Worm (Caenorhabditis elegans) whole organism, midembryonic: ENCODE measurements around the gene yif-1.

Experiments
- klf-2 ChIP-seq: fragments of 200-800 bp; sonication (Bioruptor generic); conservative IDR thresholded peaks from 2 replicates; pipeline ENCODE4 v1.3.6; 2022; ENCODE audit warnings: missing genetic modification reagents, missing genetic modification characterization, missing compliant biosample characterization
- ztf-29 ChIP-seq: fragments of 200-800 bp; sonication (Bioruptor generic); IDR thresholded peaks from 2 replicates; pipeline ENCODE4 v1.3.6; 2022; ENCODE audit warnings: missing genetic modification reagents, missing genetic modification characterization, missing compliant biosample characterization

- TF ChIP-seq ztf-29 (GFP tag; lab: Robert Waterston, UW) (no peak), klf-2 (GFP tag; lab: Robert Waterston, UW) (no peak)
Observed at ce11 chrV:10037040-10037439, 17.7 kb downstream of the yif-1 start, which contains the start of gene F57A8.1.
